Worm (Caenorhabditis elegans): ENCODE measurements around the gene hhat-2.

The hhat-2 gene

ce11 chrIV:14838095-14838494 lies 9.2 kb upstream of the hhat-2 start (continued):
- TF ChIP-seq lin-13 (GFP tag; optimal IDR thresholded peaks at IDR 0.05) (peak; percentile 83), lin-11 (tag; optimal IDR thresholded peaks at IDR 0.05) (no peak), aly-2 (tag; optimal IDR thresholded peaks at IDR 0.05) (no peak)

DNA sequence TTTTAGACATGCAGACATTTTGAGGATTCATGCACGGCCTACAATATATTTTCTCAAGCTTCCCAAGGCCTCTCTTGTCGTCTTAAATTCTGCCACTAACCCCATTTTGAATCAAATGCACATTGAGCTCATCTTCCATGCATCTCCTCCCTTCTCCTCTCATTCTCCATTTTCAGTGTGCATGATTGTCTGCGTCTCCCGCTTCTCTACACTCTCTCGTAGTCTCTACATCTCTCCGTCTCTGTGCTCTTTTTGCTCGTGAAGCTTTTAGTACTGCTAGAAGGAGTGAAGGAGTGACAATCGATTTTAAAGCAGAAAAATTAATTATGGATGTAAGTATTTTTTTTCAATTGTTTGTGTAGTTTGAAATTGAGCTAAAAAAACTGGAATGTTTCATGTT lies 8.0 kb upstream of the hhat-2 start, which contains the start of gene Y57G11C.22:
Gene Y57G11C.22, plus strand, starts transcription at position 327 of the 400 bp plus-strand sequence.
- TF ChIP-seq unc-55 (GFP tag; optimal IDR thresholded peaks at IDR 0.05) (peak; percentile 58), ztf-1 (GFP tag; conservative IDR thresholded peaks at IDR 0.05) (no peak), mab-5 (tag; optimal IDR thresholded peaks at IDR 0.05) (peak; percentile 43), alr-1 (tag; optimal IDR thresholded peaks at IDR 0.05) (no peak), snpc-4 (tag; optimal IDR thresholded peaks at IDR 0.05) (no peak), Y55F3AM.14 (GFP tag; optimal IDR thresholded peaks at IDR 0.05) (no peak), nhr-21 (tag; optimal IDR thresholded peaks at IDR 0.05) (no peak), lsy-2 (tag; optimal IDR thresholded peaks at IDR 0.05) (peak in 1 of 2 experiments; percentile 65), ztf-4 (tag; optimal IDR thresholded peaks at IDR 0.05) (no peak), skn-1 (tag; optimal IDR thresholded peaks at IDR 0.05) (no peak), lin-13 (GFP tag; optimal IDR thresholded peaks at IDR 0.05) (peak; percentile 7), egl-27 (tag; optimal IDR thresholded peaks at IDR 0.05) (no peak), dmd-4 (tag; optimal IDR thresholded peaks at IDR 0.05) (no peak), nhr-25 (tag; optimal IDR thresholded peaks at IDR 0.05) (no peak), nhr-77 (tag; optimal IDR thresholded peaks at IDR 0.05) (no peak), nhr-129 (tag; optimal IDR thresholded peaks at IDR 0.05) (peak; percentile 72), C34F6.9 (tag; optimal IDR thresholded peaks at IDR 0.05) (peak; percentile 61), elt-3 (tag; optimal IDR thresholded peaks at IDR 0.05) (no peak), crh-2 (tag; optimal IDR thresholded peaks at IDR 0.05) (peak; percentile 42), elt-1 (tag; optimal IDR thresholded peaks at IDR 0.05) (no peak), nhr-12 (tag; optimal IDR thresholded peaks at IDR 0.05) (no peak)

- TF ChIP-seq fos-1 (tag; optimal IDR thresholded peaks at IDR 0.05) (peak; percentile 32), nhr-6 (tag; optimal IDR thresholded peaks at IDR 0.05) (no peak), crh-2 (tag; optimal IDR thresholded peaks at IDR 0.05) (no peak), nhr-129 (tag; optimal IDR thresholded peaks at IDR 0.05) (peak; percentile 60)
Measured at ce11 chrIV:14833537-14833936, 4.6 kb upstream of the hhat-2 start.

DNA sequence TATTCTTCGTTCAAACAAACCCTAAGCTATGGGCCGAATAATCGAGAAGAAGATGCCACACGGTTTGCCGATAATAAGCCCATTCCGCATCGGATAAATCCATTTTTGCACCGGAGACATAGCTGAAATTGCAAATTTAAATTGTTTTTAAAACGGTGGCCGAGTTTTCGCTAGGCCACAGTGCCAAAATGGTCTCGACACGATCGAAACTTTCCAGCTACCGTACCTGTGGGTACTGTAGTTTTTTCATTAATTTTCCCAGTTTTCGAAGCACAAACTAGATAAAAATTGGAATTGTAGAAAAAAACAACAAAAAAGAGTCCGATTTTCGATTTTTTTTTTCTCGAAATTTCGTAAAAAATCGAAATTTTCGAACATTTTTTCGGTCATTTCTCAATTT lies 708 bp downstream of the hhat-2 start:
- TF ChIP-seq gmeb-1 (tag; optimal IDR thresholded peaks at IDR 0.05) (no peak), nhr-12 (tag; optimal IDR thresholded peaks at IDR 0.05) (no peak), crh-2 (tag; optimal IDR thresholded peaks at IDR 0.05) (no peak), unc-39 (tag; optimal IDR thresholded peaks at IDR 0.05) (no peak), ztf-4 (tag; optimal IDR thresholded peaks at IDR 0.05) (no peak), unc-62 (GFP tag; optimal IDR thresholded peaks at IDR 0.05) (no peak), Y55F3AM.14 (GFP tag; optimal IDR thresholded peaks at IDR 0.05) (no peak), skn-1 (tag; optimal IDR thresholded peaks at IDR 0.05) (no peak), ceh-82 (tag; optimal IDR thresholded peaks at IDR 0.05) (no peak)

DNA sequence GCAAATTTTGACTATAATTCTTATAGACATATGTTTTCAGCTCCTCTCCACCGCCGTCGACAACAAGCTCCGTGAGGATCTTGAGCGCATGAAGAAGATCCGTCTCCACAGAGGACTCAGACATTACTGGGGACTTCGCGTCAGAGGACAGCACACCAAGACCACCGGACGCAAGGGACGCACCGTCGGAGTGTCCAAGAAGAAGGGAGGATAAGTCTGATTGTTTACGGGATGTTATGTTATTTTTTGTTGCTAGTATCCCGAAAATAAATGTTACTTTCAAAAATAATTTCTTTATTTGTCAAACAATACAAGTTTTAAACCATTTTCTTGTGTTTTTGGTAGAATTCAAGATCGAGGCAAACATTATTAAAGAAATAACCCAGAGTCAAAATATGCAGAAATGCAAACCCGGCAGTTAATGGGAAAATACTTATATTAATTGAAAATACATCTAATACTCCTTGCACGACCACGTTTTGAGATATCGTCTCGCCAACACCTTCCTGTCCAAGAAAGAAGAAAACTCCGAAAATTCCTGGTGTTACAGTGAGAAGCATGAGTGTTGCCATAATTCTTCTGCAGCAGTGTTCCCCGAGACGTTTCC lies 2.7 kb downstream of the hhat-2 start:
- TF ChIP-seq lsy-2 (tag; optimal IDR thresholded peaks at IDR 0.05) (no peak), nhr-10 (tag; optimal IDR thresholded peaks at IDR 0.05) (no peak), sma-3 (GFP tag; optimal IDR thresholded peaks at IDR 0.05) (no peak)

DNA sequence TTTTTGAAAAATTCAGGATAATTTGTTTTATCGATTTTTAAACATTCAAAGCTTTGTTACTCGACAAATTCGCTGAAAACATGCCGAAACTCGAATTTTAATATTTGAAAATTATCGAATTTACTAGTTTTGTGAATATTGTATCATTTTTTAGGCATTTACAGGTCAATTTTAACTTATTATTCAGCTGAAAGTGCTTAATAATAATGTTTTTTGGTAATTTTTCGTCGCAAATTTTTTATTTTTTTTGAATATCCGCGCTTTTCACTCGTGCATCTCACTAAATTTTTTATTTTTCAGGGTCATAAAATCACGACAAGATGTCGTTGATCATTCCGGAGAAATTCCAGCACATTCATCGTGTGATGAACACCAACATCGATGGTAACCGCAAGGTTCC lies 3.5 kb downstream of the hhat-2 start, which contains the start of gene rps-18:
Gene rps-18, plus strand, starts transcription at position 301 of the 400 bp plus-strand sequence.
- TF ChIP-seq peb-1 (tag; optimal IDR thresholded peaks at IDR 0.05), result no peak

DNA sequence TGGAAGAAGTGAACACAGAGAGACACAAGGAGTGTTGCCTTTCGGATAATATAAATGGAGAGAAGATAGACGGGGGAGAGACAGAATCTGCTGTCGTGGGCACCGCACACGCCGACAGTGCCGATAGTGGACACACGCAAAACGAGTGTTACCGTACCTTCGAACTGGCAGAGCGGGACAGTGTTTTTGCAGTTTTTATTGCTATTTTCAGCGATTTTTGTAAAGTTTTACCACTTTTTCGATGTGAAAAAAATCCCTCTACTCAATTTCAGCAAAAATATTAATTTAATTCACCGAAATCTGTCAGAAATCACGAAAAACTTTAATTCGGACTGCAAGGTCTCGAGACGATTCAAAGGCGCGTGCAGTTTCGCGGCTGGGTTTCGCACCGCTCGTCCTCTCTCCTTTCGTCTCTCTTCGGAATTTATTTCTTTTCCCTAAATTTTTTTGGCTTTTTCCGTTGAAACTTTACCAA lies 4.0 kb downstream of the hhat-2 start, which contains the start of gene sec-61.A:
Gene sec-61.A, minus strand, starts transcription at position 387 of the 475 bp plus-strand sequence.
- TF ChIP-seq nhr-23 (tag; optimal IDR thresholded peaks at IDR 0.05) (no peak), ztf-4 (tag; optimal IDR thresholded peaks at IDR 0.05) (no peak), R02D3.7 (tag; optimal IDR thresholded peaks at IDR 0.05) (no peak), C34F6.9 (tag; optimal IDR thresholded peaks at IDR 0.05) (peak; percentile 81), nhr-25 (tag; optimal IDR thresholded peaks at IDR 0.05) (peak; percentile 77), lin-13 (GFP tag; optimal IDR thresholded peaks at IDR 0.05) (peak; percentile 56), nhr-237 (tag; optimal IDR thresholded peaks at IDR 0.05) (peak; percentile 16), sma-9 (GFP tag; optimal IDR thresholded peaks at IDR 0.05) (no peak), sma-9 (tag; optimal IDR thresholded peaks at IDR 0.05) (no peak), gmeb-1 (tag; optimal IDR thresholded peaks at IDR 0.05) (peak; percentile 61), ama-1 (optimal IDR thresholded peaks at IDR 0.05) (no peak), skn-1 (tag; optimal IDR thresholded peaks at IDR 0.05) (no peak), mdl-1 (tag; optimal IDR thresholded peaks at IDR 0.05) (peak in 1 of 2 experiments; percentile 71), mab-5 (tag; optimal IDR thresholded peaks at IDR 0.05) (peak; percentile 47), nhr-12 (tag; optimal IDR thresholded peaks at IDR 0.05) (no peak), crh-2 (tag; optimal IDR thresholded peaks at IDR 0.05) (peak; percentile 85), sma-3 (GFP tag; optimal IDR thresholded peaks at IDR 0.05) (peak; percentile 93), elt-3 (tag; optimal IDR thresholded peaks at IDR 0.05) (no peak), egl-27 (tag; optimal IDR thresholded peaks at IDR 0.05) (no peak), ztf-11 (tag; optimal IDR thresholded peaks at IDR 0.05) (no peak), unc-55 (GFP tag; optimal IDR thresholded peaks at IDR 0.05) (peak; percentile 73), dmd-4 (tag; optimal IDR thresholded peaks at IDR 0.05) (no peak), peb-1 (tag; optimal IDR thresholded peaks at IDR 0.05) (peak; percentile 64)

Measured in whole organism, L2 larva.